Fruit fly (Drosophila melanogaster) whole organism, embryonic: ENCODE measurements around the gene Arl6IP1.

Experiments used
- Abd-B ChIP-seq: fragments of 200-800 bp; sonication (Bioruptor generic); optimal IDR thresholded peaks from 2 replicates; lab custom pipeline; 2018; ENCODE audit warnings: missing biosample characterization, mild to moderate bottlenecking, missing genetic modification characterization, moderate library complexity
- CG6854 ChIP-seq: fragments of 200-800 bp; sonication (Bioruptor generic); optimal IDR thresholded peaks from 3 replicates; lab custom pipeline; 2017; ENCODE audit warnings: missing biosample characterization, mild to moderate bottlenecking, missing genetic modification characterization
- CG7372 ChIP-seq: fragments of 200-800 bp; sonication (Bioruptor generic); IDR thresholded peaks from 2 replicates; pipeline ENCODE4 v1.3.6; 2022; ENCODE audit warnings: missing biosample characterization, missing genetic modification characterization
- CHES-1-like ChIP-seq: fragments of 200-800 bp; sonication (Bioruptor generic); optimal IDR thresholded peaks from 2 replicates; lab custom pipeline; 2016; ENCODE audit warnings: missing biosample characterization, missing genetic modification characterization
- Fer1 ChIP-seq: fragments of 200-800 bp; sonication (Bioruptor generic); optimal IDR thresholded peaks from 2 replicates; lab custom pipeline; 2017; ENCODE audit warnings: missing biosample characterization, mild to moderate bottlenecking, missing genetic modification characterization
- Xrp1 ChIP-seq: fragments of 200-800 bp; sonication (Bioruptor generic); IDR thresholded peaks from 2 replicates; pipeline ENCODE4 v1.3.6; 2022; ENCODE audit warnings: missing biosample characterization, missing genetic modification characterization
- ara ChIP-seq: fragments of 200-800 bp; sonication (Bioruptor generic); IDR thresholded peaks from 2 replicates; pipeline ENCODE4 v1.3.6; 2022; ENCODE audit warnings: missing biosample characterization, missing genetic modification characterization
- br ChIP-seq: fragments of >200 bp; optimal IDR thresholded peaks from 2 replicates; lab custom pipeline; 2017
- fd64A ChIP-seq: fragments of 200-800 bp; sonication (Bioruptor generic); optimal IDR thresholded peaks from 3 replicates; lab custom pipeline; 2018; ENCODE audit warnings: missing biosample characterization, mild to moderate bottlenecking, missing genetic modification characterization
- nmo ChIP-seq: fragments of 200-800 bp; sonication (Bioruptor generic); optimal IDR thresholded peaks from 2 replicates; lab custom pipeline; 2018; ENCODE audit warnings: missing biosample characterization, mild to moderate bottlenecking, missing genetic modification characterization, moderate library complexity
- otp ChIP-seq: fragments of 200-800 bp; sonication (Bioruptor generic); IDR thresholded peaks from 3 replicates; pipeline ENCODE4, ENCODE4 v1.3.6; 2022; ENCODE audit warnings: missing biosample characterization, missing genetic modification characterization
- tup ChIP-seq: fragments of 200-800 bp; sonication (Bioruptor generic); optimal IDR thresholded peaks from 2 replicates; lab custom pipeline; 2016; ENCODE audit warnings: missing biosample characterization, mild to moderate bottlenecking, missing genetic modification characterization, moderate library complexity

DNA sequence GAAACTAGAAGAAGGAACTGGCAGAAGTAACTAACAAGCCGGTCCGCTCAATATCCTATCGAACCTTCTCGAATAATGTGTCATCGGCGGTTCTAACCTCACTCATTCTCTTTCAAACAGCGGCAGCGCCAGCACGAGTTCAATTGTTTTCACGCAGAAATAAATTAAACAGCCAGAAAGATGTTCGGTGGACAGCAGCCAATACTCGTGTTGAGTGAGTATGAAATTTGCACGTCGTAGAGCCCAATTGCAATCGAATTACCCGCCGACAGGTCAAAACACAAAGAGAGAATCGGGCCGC, 4.3 kb downstream of the Arl6IP1 start:
- TF ChIP-seq CG6854 (GFP tag; lab: Kevin White, UChicago) = no peak
- no peak for TF ChIP-seq tup (GFP tag; lab: Kevin White, UChicago)
- TF ChIP-seq CHES-1-like (GFP tag; lab: Kevin White, UChicago) = no peak
- TF ChIP-seq ara (GFP tag; lab: Robert Waterston, UW) = no peak
- TF ChIP-seq CG7372 (GFP tag; lab: Robert Waterston, UW) = no peak
- TF ChIP-seq br = no peak
- no peak for TF ChIP-seq nmo
- no peak for TF ChIP-seq Xrp1 (GFP tag; lab: Robert Waterston, UW)
- no peak for TF ChIP-seq Fer1
- no peak for TF ChIP-seq fd64A (GFP tag; lab: Kevin White, UChicago)
- TF ChIP-seq Abd-B (GFP tag; lab: Kevin White, UChicago) = no peak
- TF ChIP-seq otp = no peak
